Fruit fly (Drosophila melanogaster) whole organism, embryonic: ENCODE measurements around the gene CG7724.

ENCODE experiments used
- Abd-B ChIP-seq: fragments of 200-800 bp; sonication (Bioruptor generic); optimal IDR thresholded peaks from 2 replicates; lab custom pipeline; 2018; ENCODE audit warnings: missing biosample characterization, mild to moderate bottlenecking, missing genetic modification characterization, moderate library complexity
- BEAF-32 ChIP-seq: fragments of 200-800 bp; sonication (Bioruptor generic); optimal IDR thresholded peaks from 3 replicates; lab custom pipeline; 2017; ENCODE audit warnings: missing biosample characterization, missing genetic modification characterization, mild to moderate bottlenecking, moderate library complexity, missing genetic modification reagents
- C15 ChIP-seq: fragments of 200-800 bp; sonication (Bioruptor generic); IDR thresholded peaks from 3 replicates; pipeline ENCODE4 v1.3.6; 2022; ENCODE audit warnings: missing biosample characterization, missing genetic modification characterization
- CG11247 ChIP-seq: fragments of 200-800 bp; sonication (Bioruptor generic); IDR thresholded peaks from 2 replicates; pipeline ENCODE4 v1.3.6; 2022; ENCODE audit warnings: missing biosample characterization, missing genetic modification characterization
- CG1233 ChIP-seq: fragments of 200-800 bp; sonication (Bioruptor generic); optimal IDR thresholded peaks from 4 replicates; lab custom pipeline; 2018; ENCODE audit warnings: missing biosample characterization, mild to moderate bottlenecking, missing genetic modification characterization
- CG13287 ChIP-seq: fragments of 200-800 bp; sonication (Bioruptor generic); IDR thresholded peaks from 2 replicates; pipeline ENCODE4 v1.3.6; 2022; ENCODE audit warnings: missing biosample characterization, missing genetic modification characterization; ENCODE audit not compliant: partially characterized antibody
- CG14710 ChIP-seq: fragments of 200-800 bp; sonication (Bioruptor generic); optimal IDR thresholded peaks from 3 replicates; lab custom pipeline; 2019; ENCODE audit warnings: missing biosample characterization, mild to moderate bottlenecking, missing genetic modification characterization, moderate library complexity
- CG14860 ChIP-seq: fragments of 200-800 bp; sonication (Bioruptor generic); IDR thresholded peaks from 3 replicates; pipeline ENCODE4 v1.3.6; 2022; ENCODE audit warnings: missing biosample characterization, missing genetic modification characterization; ENCODE audit not compliant: partially characterized antibody
- CG15696 ChIP-seq: fragments of 200-800 bp; sonication (Bioruptor generic); optimal IDR thresholded peaks from 2 replicates; lab custom pipeline; 2019; ENCODE audit warnings: missing biosample characterization, mild to moderate bottlenecking, missing genetic modification characterization, moderate library complexity
- CG18764 ChIP-seq: fragments of 200-800 bp; sonication (Bioruptor generic); optimal IDR thresholded peaks from 3 replicates; lab custom pipeline; 2016; ENCODE audit warnings: missing biosample characterization, missing genetic modification characterization
- CG2120 ChIP-seq: fragments of 200-800 bp; sonication (Bioruptor generic); optimal IDR thresholded peaks from 3 replicates; lab custom pipeline; 2016; ENCODE audit warnings: missing biosample characterization, missing genetic modification characterization
- CG2129 ChIP-seq: fragments of 200-800 bp; sonication (Bioruptor generic); IDR thresholded peaks from 2 replicates; pipeline ENCODE4 v1.3.6; 2022; ENCODE audit warnings: missing biosample characterization, missing genetic modification characterization; ENCODE audit not compliant: partially characterized antibody
- CG3163 ChIP-seq: fragments of 200-800 bp; sonication (Bioruptor generic); optimal IDR thresholded peaks from 3 replicates; lab custom pipeline; 2016; ENCODE audit warnings: missing biosample characterization, missing genetic modification characterization
- CG6791 ChIP-seq: fragments of 200-800 bp; sonication (Bioruptor generic); IDR thresholded peaks from 3 replicates; pipeline ENCODE4 v1.3.6; 2022; ENCODE audit warnings: missing biosample characterization, missing genetic modification characterization; ENCODE audit not compliant: partially characterized antibody
- CG9437 ChIP-seq: fragments of 200-800 bp; sonication (Bioruptor generic); optimal IDR thresholded peaks from 2 replicates; lab custom pipeline; 2018; ENCODE audit warnings: missing biosample characterization, mild to moderate bottlenecking, missing genetic modification characterization
- Dll ChIP-seq: fragments of 200-800 bp; sonication (Bioruptor generic); IDR thresholded peaks from 4 replicates; pipeline ENCODE4 v1.3.6; 2022; ENCODE audit warnings: missing biosample characterization, missing genetic modification characterization; ENCODE audit not compliant: partially characterized antibody
- E2f2 ChIP-seq: fragments of 200-800 bp; sonication (Bioruptor generic); IDR thresholded peaks from 2 replicates; pipeline ENCODE4 v1.3.6; 2022; ENCODE audit warnings: missing biosample characterization, missing genetic modification characterization
- Fer2 ChIP-seq: fragments of 200-800 bp; sonication (Bioruptor generic); optimal IDR thresholded peaks from 2 replicates; lab custom pipeline; 2018; ENCODE audit warnings: missing biosample characterization, mild to moderate bottlenecking, missing genetic modification characterization, moderate library complexity
- H2.0 ChIP-seq: fragments of 200-800 bp; sonication (Bioruptor generic); IDR thresholded peaks from 2 replicates; pipeline ENCODE4 v1.3.6; 2022; ENCODE audit warnings: missing biosample characterization, missing genetic modification characterization
- HHEX ChIP-seq: fragments of 200-800 bp; sonication (Bioruptor generic); optimal IDR thresholded peaks from 3 replicates; lab custom pipeline; 2017; ENCODE audit warnings: missing biosample characterization, mild to moderate bottlenecking, missing genetic modification characterization, missing genetic modification reagents
- Hr3 ChIP-seq: fragments of 200-800 bp; sonication (Bioruptor generic); optimal IDR thresholded peaks from 3 replicates; lab custom pipeline; 2016; ENCODE audit warnings: missing biosample characterization, missing genetic modification characterization
- Hr51 ChIP-seq, 2 experiments: fragments of 200-800 bp; sonication (Bioruptor generic); optimal IDR thresholded peaks; 2 replicates in 1 of 2; 3 replicates in 1 of 2; lab custom pipeline; 2016 to 2018; ENCODE audit warnings: missing biosample characterization in 2 of 2, missing genetic modification characterization in 2 of 2, mild to moderate bottlenecking in 1 of 2, moderate library complexity in 1 of 2
- Mad ChIP-seq: fragments of 200-800 bp; sonication (Bioruptor generic); optimal IDR thresholded peaks from 2 replicates; lab custom pipeline; 2016; ENCODE audit warnings: missing biosample characterization, missing genetic modification characterization
- Med ChIP-seq: fragments of 200-800 bp; sonication (Bioruptor generic); peaks from one replicate; lab custom pipeline; 2016; ENCODE audit warnings: missing biosample characterization, missing genetic modification characterization, mild to moderate bottlenecking, inconsistent platforms, moderate library complexity
- Opbp ChIP-seq: fragments of 200-800 bp; sonication (Bioruptor generic); IDR thresholded peaks from 3 replicates; pipeline ENCODE4 v1.3.6; 2022; ENCODE audit warnings: missing biosample characterization, missing genetic modification characterization; ENCODE audit not compliant: partially characterized antibody
- Sry-δ ChIP-seq: fragments of 200-800 bp; sonication (Bioruptor generic); optimal IDR thresholded peaks from 2 replicates; lab custom pipeline; 2016; ENCODE audit warnings: missing biosample characterization, missing genetic modification characterization
- abd-A ChIP-seq: fragments of 200-800 bp; sonication (Bioruptor generic); optimal IDR thresholded peaks from 3 replicates; lab custom pipeline; 2019; ENCODE audit warnings: missing biosample characterization, mild to moderate bottlenecking, missing genetic modification characterization, moderate library complexity
- amos ChIP-seq: fragments of 200-800 bp; sonication (Bioruptor generic); IDR thresholded peaks from 2 replicates; pipeline ENCODE4 v1.3.6; 2022; ENCODE audit warnings: missing biosample characterization, missing genetic modification characterization; ENCODE audit not compliant: partially characterized antibody
- bab2 ChIP-seq: fragments of 200-800 bp; sonication (Bioruptor generic); optimal IDR thresholded peaks from 2 replicates; lab custom pipeline; 2016; ENCODE audit warnings: missing biosample characterization, missing genetic modification characterization
- bsh ChIP-seq, 2 experiments: fragments of 200-800 bp; sonication (Bioruptor generic); optimal IDR thresholded peaks; 2 replicates each; lab custom pipeline; 2017 to 2018; ENCODE audit warnings: mild to moderate bottlenecking in 2 of 2, missing biosample characterization in 2 of 2, missing genetic modification characterization in 2 of 2, moderate library complexity in 1 of 2
- chinmo ChIP-seq: fragments of 200-800 bp; sonication (Bioruptor generic); IDR thresholded peaks from 4 replicates; pipeline ENCODE4 v1.3.6; 2022; ENCODE audit warnings: missing biosample characterization, missing genetic modification characterization; ENCODE audit not compliant: partially characterized antibody
- crp ChIP-seq, 2 experiments: fragments of 200-800 bp; sonication (Bioruptor generic); optimal IDR thresholded peaks; 2 replicates in 1 of 2; 3 replicates in 1 of 2; lab custom pipeline; 2017; ENCODE audit warnings: missing biosample characterization in 2 of 2, missing genetic modification characterization in 2 of 2, mild to moderate bottlenecking in 1 of 2, moderate library complexity in 1 of 2
- fd96Cb ChIP-seq: fragments of 200-800 bp; sonication (Bioruptor generic); optimal IDR thresholded peaks from 2 replicates; lab custom pipeline; 2018; ENCODE audit warnings: missing biosample characterization, mild to moderate bottlenecking, missing genetic modification characterization, moderate library complexity
- fu2 ChIP-seq: fragments of 200-800 bp; sonication (Bioruptor generic); optimal IDR thresholded peaks from 2 replicates; lab custom pipeline; 2016; ENCODE audit warnings: missing biosample characterization, missing genetic modification characterization
- hbn ChIP-seq: fragments of 200-800 bp; sonication (Bioruptor generic); IDR thresholded peaks from 2 replicates; pipeline ENCODE4 v1.3.6; 2022; ENCODE audit warnings: missing biosample characterization, missing genetic modification characterization; ENCODE audit not compliant: partially characterized antibody
- her ChIP-seq: fragments of 200-800 bp; sonication (Bioruptor generic); optimal IDR thresholded peaks from 2 replicates; lab custom pipeline; 2016; ENCODE audit warnings: missing biosample characterization, missing genetic modification characterization
- hkb ChIP-seq, 2 experiments: fragments of 200-800 bp in 1 of 2; fragments of >200 bp in 1 of 2; sonication (Bioruptor generic) in 1 of 2; IDR thresholded peaks in 1 of 2; optimal IDR thresholded peaks in 1 of 2; 2 replicates each; pipeline versions ENCODE4 v1.3.6 to Lab custom; 2017 to 2022; ENCODE audit warnings: missing biosample characterization in 1 of 2, missing genetic modification characterization in 1 of 2
- inv ChIP-seq: fragments of 200-800 bp; sonication (Bioruptor generic); IDR thresholded peaks from 2 replicates; pipeline ENCODE4 v1.3.6; 2022; ENCODE audit warnings: missing biosample characterization, missing genetic modification characterization; ENCODE audit not compliant: partially characterized antibody
- lmd ChIP-seq: fragments of 200-800 bp; sonication (Bioruptor generic); IDR thresholded peaks from 2 replicates; pipeline ENCODE4 v1.3.6; 2022; ENCODE audit warnings: missing biosample characterization, missing genetic modification characterization
- lov ChIP-seq, 2 experiments: fragments of 200-800 bp in 1 of 2; fragments of >200 bp in 1 of 2; sonication (Bioruptor generic) in 1 of 2; IDR thresholded peaks in 1 of 2; optimal IDR thresholded peaks in 1 of 2; 2 replicates in 1 of 2; 3 replicates in 1 of 2; pipeline versions ENCODE4 v1.3.6 to Lab custom; 2017 to 2022; ENCODE audit warnings: missing biosample characterization in 1 of 2, missing genetic modification characterization in 1 of 2
- mld ChIP-seq: fragments of 200-800 bp; sonication (Bioruptor generic); IDR thresholded peaks from 3 replicates; pipeline ENCODE4 v1.3.6; 2022; ENCODE audit warnings: missing biosample characterization, missing genetic modification characterization; ENCODE audit not compliant: partially characterized antibody
- scrt ChIP-seq: fragments of 200-800 bp; sonication (Bioruptor generic); optimal IDR thresholded peaks from 2 replicates; lab custom pipeline; 2018; ENCODE audit warnings: missing biosample characterization, mild to moderate bottlenecking, missing genetic modification characterization, moderate library complexity
- sna ChIP-seq: fragments of 200-800 bp; sonication (Bioruptor generic); IDR thresholded peaks from 2 replicates; pipeline ENCODE4 v1.3.6; 2022; ENCODE audit warnings: missing biosample characterization, missing genetic modification characterization; ENCODE audit not compliant: partially characterized antibody
- vnd ChIP-seq: fragments of 200-800 bp; sonication (Bioruptor generic); IDR thresholded peaks from 3 replicates; pipeline ENCODE4 v1.3.6; 2022; ENCODE audit warnings: missing biosample characterization, missing genetic modification characterization; ENCODE audit not compliant: partially characterized antibody
- wor ChIP-seq: fragments of 200-800 bp; sonication (Bioruptor generic); IDR thresholded peaks from 2 replicates; pipeline ENCODE4 v1.3.6; 2022; ENCODE audit warnings: missing biosample characterization, missing genetic modification characterization
- zen2 ChIP-seq: fragments of 200-800 bp; sonication (Bioruptor generic); IDR thresholded peaks from 3 replicates; pipeline ENCODE4 v1.3.6; 2022; ENCODE audit warnings: missing biosample characterization, missing genetic modification characterization; ENCODE audit not compliant: partially characterized antibody

CG7724 gene

dm6 chr3L:17035492-17035891, 19.9 kb upstream of the CG7724 start, which contains the start of gene beg (continued):
- no peak for TF ChIP-seq CG1233
- TF ChIP-seq BEAF-32 (GFP tag; lab: Kevin White, UChicago) = peak; percentile 60
- no peak for TF ChIP-seq fu2 (GFP tag; lab: Kevin White, UChicago)
- TF ChIP-seq vnd = peak; percentile 49; the same call in 2 of the 3 replicates
- TF ChIP-seq mld (GFP tag; lab: Robert Waterston, UW) = peak; percentile 64; the same call in 1 of the 3 replicates
- TF ChIP-seq fd96Cb (tag; lab: Kevin White, UChicago) = no peak
- TF ChIP-seq sna (GFP tag; lab: Robert Waterston, UW) = peak; percentile 78
- peak; percentile 92 for TF ChIP-seq E2f2 (GFP tag; lab: Robert Waterston, UW)
- no peak for TF ChIP-seq CG18764 (GFP tag; lab: Kevin White, UChicago)
- no peak for TF ChIP-seq C15 (GFP tag; lab: Robert Waterston, UW)
- peak; percentile 73; the same call in 2 of the 3 replicates for TF ChIP-seq Opbp (GFP tag; lab: Robert Waterston, UW)
- peak; percentile 83; the same call in 2 of the 3 replicates for TF ChIP-seq zen2 (GFP tag; lab: Robert Waterston, UW)
- 0 out of 4 replicates have a peak, but pooled peaks have one; percentile 54 for TF ChIP-seq chinmo (GFP tag; lab: Robert Waterston, UW)
- no peak for TF ChIP-seq Hr3
- TF ChIP-seq Med (GFP tag; lab: Kevin White, UChicago) = no peak
- TF ChIP-seq inv (GFP tag; lab: Robert Waterston, UW) = peak; percentile 24; the same call in 1 of the 2 replicates
- TF ChIP-seq CG3163 (GFP tag; lab: Kevin White, UChicago) = no peak
- no peak for TF ChIP-seq CG11247
- peak; percentile 69; the same call in 2 of the 3 replicates for TF ChIP-seq CG6791 (GFP tag; lab: Robert Waterston, UW)
- TF ChIP-seq scrt (GFP tag; lab: Kevin White, UChicago) = no peak
- TF ChIP-seq Sry-δ (GFP tag; lab: Kevin White, UChicago) = peak; percentile 34
- TF ChIP-seq Dll (GFP tag; lab: Robert Waterston, UW) = peak; percentile 79
- TF ChIP-seq abd-A = no peak
- TF ChIP-seq bsh (GFP tag; optimal IDR thresholded peaks at IDR 0.05; lab: Kevin White, UChicago) = no peak
- TF ChIP-seq CG14860 (GFP tag; lab: Robert Waterston, UW) = peak; percentile 52; the same call in 2 of the 3 replicates
- peak; percentile 86 for TF ChIP-seq CG13287 (GFP tag; lab: Robert Waterston, UW)
- peak; percentile 37; the same call in 1 of the 2 replicates for TF ChIP-seq CG2129 (GFP tag; lab: Robert Waterston, UW)
- no peak for TF ChIP-seq Hr51 (GFP tag; optimal IDR thresholded peaks at IDR 0.05; lab: Kevin White, UChicago)
- no peak for TF ChIP-seq CG9437 (GFP tag; lab: Kevin White, UChicago)
- no peak for TF ChIP-seq lmd
- no peak for TF ChIP-seq Fer2 (tag; lab: Kevin White, UChicago)
- peak; percentile 66 for TF ChIP-seq hbn (GFP tag; lab: Robert Waterston, UW)
- TF ChIP-seq lov (optimal IDR thresholded peaks at IDR 0.05; lab: Kevin White, UChicago) = no peak
- no peak for TF ChIP-seq lov (GFP tag; IDR thresholded peaks at IDR 0.05; lab: Robert Waterston, UW)
- no peak for TF ChIP-seq CG15696

dm6 chr3L:17042297-17042921, 13.0 kb upstream of the CG7724 start, which contains the start of the genes scaf6 and Papst2:
Gene scaf6, minus strand, starts transcription at chr3L:17042574.
Gene Papst2, plus strand, starts transcription at chr3L:17042797.
- TF ChIP-seq CG14710 (tag; lab: Kevin White, UChicago) (peak; percentile 84), her (GFP tag; lab: Kevin White, UChicago) (peak; percentile 32), H2.0 (GFP tag; lab: Robert Waterston, UW) (no peak), Mad (GFP tag; lab: Kevin White, UChicago) (no peak), Abd-B (no peak), hkb (optimal IDR thresholded peaks at IDR 0.05; lab: Kevin White, UChicago) (peak; percentile 60), hkb (GFP tag; IDR thresholded peaks at IDR 0.05; lab: Robert Waterston, UW) (no peak), amos (GFP tag; lab: Robert Waterston, UW) (no peak), wor (GFP tag; lab: Robert Waterston, UW) (no peak), CG2120 (peak; percentile 20), crp (GFP tag; optimal IDR thresholded peaks at IDR 0.05; lab: Kevin White, UChicago) (peak in 1 of 2 experiments; percentile 5), HHEX (GFP tag; lab: Kevin White, UChicago) (no peak), bab2 (GFP tag; lab: Kevin White, UChicago) (no peak)
